Worm (Caenorhabditis elegans): ENCODE measurements around the gene fipr-13.

- TF ChIP-seq nfya-1 (tag; optimal IDR thresholded peaks at IDR 0.05; ENCODE audit: insufficient read depth) (no peak), ceh-9 (tag; optimal IDR thresholded peaks at IDR 0.05) (no peak), fos-1 (tag; optimal IDR thresholded peaks at IDR 0.05) (no peak), sea-2 (GFP tag; optimal IDR thresholded peaks at IDR 0.05) (no peak), snpc-4 (tag; optimal IDR thresholded peaks at IDR 0.05) (no peak), nhr-76 (tag; optimal IDR thresholded peaks at IDR 0.05) (no peak), fkh-2 (tag; optimal IDR thresholded peaks at IDR 0.05) (no peak), zag-1 (tag; optimal IDR thresholded peaks at IDR 0.05) (no peak), jun-1 (tag; optimal IDR thresholded peaks at IDR 0.05) (no peak), mdl-1 (tag; optimal IDR thresholded peaks at IDR 0.05) (no peak)
Measured at ce11 chrV:10104785-10105310, 40.5 kb downstream of the fipr-13 start, which contains the start of gene ugt-17.
